Fruit fly (Drosophila melanogaster): ENCODE results near the gene CG14104.

DNA sequence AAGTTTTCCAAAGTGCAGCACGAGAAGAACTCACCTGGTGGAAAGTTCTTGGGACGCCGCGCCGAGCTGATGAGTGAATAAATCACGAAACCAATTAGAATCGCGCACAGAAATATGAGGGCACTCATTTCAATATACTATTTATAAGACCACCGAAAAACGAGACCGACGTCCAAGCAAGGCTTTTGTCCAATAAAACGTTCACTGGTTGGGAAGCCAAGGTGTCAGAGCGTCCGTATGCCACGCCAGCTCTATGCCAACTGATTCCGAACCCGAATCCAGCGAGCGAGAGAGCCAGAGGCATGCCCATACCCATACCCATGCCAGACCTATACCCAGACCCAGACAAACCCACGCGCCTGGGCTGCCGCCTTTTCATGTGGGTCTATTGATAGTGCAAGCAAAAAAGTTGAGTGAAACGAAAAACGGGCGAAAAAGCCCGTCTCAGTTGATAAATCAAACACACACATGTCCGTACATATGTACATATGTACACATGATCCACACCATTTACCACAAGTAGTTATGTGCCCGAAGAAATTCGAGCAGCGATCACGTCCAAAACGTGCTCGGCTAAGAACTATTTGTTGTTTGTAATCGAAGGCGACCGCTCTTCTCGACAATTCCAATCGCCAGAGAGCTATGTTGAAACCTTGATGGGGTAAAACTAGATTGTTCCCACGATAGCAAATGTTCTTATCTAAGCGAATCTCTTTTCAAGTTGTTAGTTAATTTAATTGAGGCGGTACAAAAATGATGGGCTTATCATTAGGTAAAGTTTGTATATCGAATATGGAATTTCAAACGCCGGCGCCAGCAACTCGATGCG lies 6.3 kb upstream of the CG14104 start, which contains the start of gene Cyp305a1:
- TF ChIP-seq pan (optimal IDR thresholded peaks at IDR 0.05) (no peak), sv (GFP tag; optimal IDR thresholded peaks at IDR 0.05) (no peak), lola (GFP tag; optimal IDR thresholded peaks at IDR 0.05) (no peak), sage (GFP tag; optimal IDR thresholded peaks at IDR 0.05) (no peak), rgr (GFP tag; optimal IDR thresholded peaks at IDR 0.05) (no peak), Myc (optimal IDR thresholded peaks at IDR 0.05) (no peak), usp (GFP tag; optimal IDR thresholded peaks at IDR 0.05) (no peak), Sp1 (GFP tag; optimal IDR thresholded peaks at IDR 0.05) (no peak), tai (GFP tag; optimal IDR thresholded peaks at IDR 0.05) (no peak), Dfd (GFP tag; optimal IDR thresholded peaks at IDR 0.05) (no peak), OdsH (GFP tag; optimal IDR thresholded peaks at IDR 0.05) (no peak)
